Worm (Caenorhabditis elegans) whole organism, mixed stage, embryonic: Measurements from ENCODE around the gene srab-25.

Experiments used
- blmp-1 ChIP-seq: fragments of 150-350 bp; optimal IDR thresholded peaks from 2 replicates; lab custom pipeline; 2014; ENCODE audit warnings: missing biosample characterization, missing genetic modification characterization
- ces-1 ChIP-seq: fragments of 150-350 bp; optimal IDR thresholded peaks from 2 replicates; lab custom pipeline; 2014; ENCODE audit warnings: missing biosample characterization, missing genetic modification reagents, missing genetic modification characterization
- elt-1 ChIP-seq: sonication (generic microtip); optimal IDR thresholded peaks from 2 replicates; lab custom pipeline; 2017; ENCODE audit warnings: missing genetic modification characterization, mild to moderate bottlenecking, missing compliant biosample characterization, antibody characterized with exemption, moderate library complexity, borderline replicate concordance; ENCODE audit not compliant: insufficient read depth
- flh-1 ChIP-seq: fragments of 200-800 bp; sonication (Bioruptor generic); optimal IDR thresholded peaks from 2 replicates; lab custom pipeline; 2018; ENCODE audit warnings: mild to moderate bottlenecking, missing genetic modification characterization, moderate library complexity, missing compliant biosample characterization
- lin-13 ChIP-seq: fragments of 150-350 bp; optimal IDR thresholded peaks from 2 replicates; lab custom pipeline; 2014; ENCODE audit warnings: missing biosample characterization, missing genetic modification characterization
- lsy-2 ChIP-seq: fragments of 150-350 bp; optimal IDR thresholded peaks from 2 replicates; lab custom pipeline; 2014; ENCODE audit warnings: missing biosample characterization, missing genetic modification characterization
- mab-5 ChIP-seq: fragments of 150-350 bp; optimal IDR thresholded peaks from 2 replicates; lab custom pipeline; 2014; ENCODE audit warnings: missing biosample characterization, missing genetic modification characterization
- mep-1 ChIP-seq: fragments of 150-350 bp; optimal IDR thresholded peaks from 2 replicates; lab custom pipeline; 2017; ENCODE audit warnings: missing biosample characterization, missing genetic modification reagents, missing genetic modification characterization, inconsistent platforms
- nhr-12 ChIP-seq: fragments of 150-350 bp; optimal IDR thresholded peaks from 2 replicates; lab custom pipeline; 2014; ENCODE audit warnings: missing biosample characterization, missing genetic modification characterization
- nhr-28 ChIP-seq: fragments of 150-350 bp; optimal IDR thresholded peaks from 2 replicates; lab custom pipeline; 2014; ENCODE audit warnings: missing biosample characterization, missing genetic modification characterization
- nhr-76 ChIP-seq: sonication (generic microtip); optimal IDR thresholded peaks from 2 replicates; lab custom pipeline; 2017; ENCODE audit warnings: missing biosample characterization, missing genetic modification characterization
- sem-2 ChIP-seq: fragments of 200-800 bp; sonication (Bioruptor generic); optimal IDR thresholded peaks from 2 replicates; lab custom pipeline; 2018; ENCODE audit warnings: mild to moderate bottlenecking, missing genetic modification characterization, missing compliant biosample characterization
- unc-39 ChIP-seq: fragments of 150-350 bp; optimal IDR thresholded peaks from 2 replicates; lab custom pipeline; 2014; ENCODE audit warnings: missing biosample characterization, missing genetic modification characterization
- unc-62 ChIP-seq: fragments of 150-350 bp; optimal IDR thresholded peaks from 2 replicates; lab custom pipeline; 2014; ENCODE audit warnings: missing biosample characterization, missing genetic modification reagents, missing genetic modification characterization

ce11 chrV:1725353-1725752, 15.6 kb downstream of the srab-25 start, which contains the start of gene sri-27:
- TF ChIP-seq flh-1 (GFP tag; lab: Kevin White, UChicago) (no peak), nhr-76 (tag; lab: Kevin White, UChicago) (no peak), nhr-28 (tag; lab: Kevin White, UChicago) (no peak), elt-1 (no peak), ces-1 (no peak), unc-62 (GFP tag; lab: Kevin White, UChicago) (no peak), blmp-1 (tag; lab: Kevin White, UChicago) (no peak), unc-39 (tag; lab: Kevin White, UChicago) (no peak), mep-1 (tag; lab: Kevin White, UChicago) (no peak), mab-5 (no peak), lin-13 (tag; lab: Kevin White, UChicago) (no peak), sem-2 (GFP tag; lab: Kevin White, UChicago) (no peak), nhr-12 (tag; lab: Kevin White, UChicago) (no peak), lsy-2 (tag; lab: Kevin White, UChicago) (no peak)
